Worm (Caenorhabditis elegans) whole organism, early embryonic: Measurements from ENCODE around the gene Y73C8B.9.

Source experiments
- B0310.2 ChIP-seq: sonication (generic microtip); optimal IDR thresholded peaks from 2 replicates; lab custom pipeline; 2016; ENCODE audit warnings: mild to moderate bottlenecking, missing genetic modification characterization, missing compliant biosample characterization
- F13C5.2 ChIP-seq: sonication (generic microtip); optimal IDR thresholded peaks from 2 replicates; lab custom pipeline; 2017; ENCODE audit warnings: mild to moderate bottlenecking, missing genetic modification characterization, inconsistent platforms, missing compliant biosample characterization
- aly-1 ChIP-seq: sonication (generic microtip); optimal IDR thresholded peaks from 2 replicates; lab custom pipeline; 2016; ENCODE audit warnings: missing genetic modification characterization, missing compliant biosample characterization
- ama-1 ChIP-seq: fragments of 150-350 bp; optimal IDR thresholded peaks from 2 replicates; lab custom pipeline; 2014
- ceh-13 ChIP-seq: fragments of 200-800 bp; sonication (Bioruptor generic); optimal IDR thresholded peaks from 2 replicates; lab custom pipeline; 2018; ENCODE audit warnings: mild to moderate bottlenecking, missing genetic modification characterization, missing compliant biosample characterization
- ceh-36 ChIP-seq: sonication (generic microtip); optimal IDR thresholded peaks from 2 replicates; lab custom pipeline; 2016; ENCODE audit warnings: missing genetic modification characterization, inconsistent platforms, missing compliant biosample characterization
- ets-7 ChIP-seq: sonication (generic microtip); optimal IDR thresholded peaks from 2 replicates; lab custom pipeline; 2016; ENCODE audit warnings: missing genotype, missing genetic modification characterization, missing compliant biosample characterization
- flt-1 ChIP-seq: fragments of 200-800 bp; sonication (Bioruptor generic); IDR thresholded peaks from 2 replicates; pipeline ENCODE4 v1.3.6; 2022; ENCODE audit warnings: missing genetic modification characterization, missing compliant biosample characterization
- hmbx-1 ChIP-seq: sonication (generic microtip); optimal IDR thresholded peaks from 2 replicates; lab custom pipeline; 2016; ENCODE audit warnings: mild to moderate bottlenecking, missing genetic modification characterization, missing compliant biosample characterization
- hnd-1 ChIP-seq: sonication (generic microtip); optimal IDR thresholded peaks from 2 replicates; lab custom pipeline; 2016; ENCODE audit warnings: missing genetic modification characterization, missing compliant biosample characterization
- scrt-1 ChIP-seq: fragments of 200-800 bp; sonication (Bioruptor generic); IDR thresholded peaks from 2 replicates; pipeline ENCODE4 v1.3.6; 2022; ENCODE audit warnings: missing genetic modification characterization, missing compliant biosample characterization
- tbx-11 ChIP-seq: fragments of 200-800 bp; sonication (Bioruptor generic); IDR thresholded peaks from 2 replicates; pipeline ENCODE4 v1.3.6; 2022; ENCODE audit warnings: missing genetic modification characterization, missing compliant biosample characterization
- tbx-37 ChIP-seq: fragments of 200-800 bp; sonication (Bioruptor generic); conservative IDR thresholded peaks from 2 replicates; pipeline ENCODE4 v1.3.6; 2022; ENCODE audit warnings: missing genetic modification reagents, missing genetic modification characterization, missing compliant biosample characterization
- tra-4 ChIP-seq: sonication (generic microtip); optimal IDR thresholded peaks from 2 replicates; lab custom pipeline; 2017; ENCODE audit warnings: missing genetic modification characterization, missing compliant biosample characterization

DNA sequence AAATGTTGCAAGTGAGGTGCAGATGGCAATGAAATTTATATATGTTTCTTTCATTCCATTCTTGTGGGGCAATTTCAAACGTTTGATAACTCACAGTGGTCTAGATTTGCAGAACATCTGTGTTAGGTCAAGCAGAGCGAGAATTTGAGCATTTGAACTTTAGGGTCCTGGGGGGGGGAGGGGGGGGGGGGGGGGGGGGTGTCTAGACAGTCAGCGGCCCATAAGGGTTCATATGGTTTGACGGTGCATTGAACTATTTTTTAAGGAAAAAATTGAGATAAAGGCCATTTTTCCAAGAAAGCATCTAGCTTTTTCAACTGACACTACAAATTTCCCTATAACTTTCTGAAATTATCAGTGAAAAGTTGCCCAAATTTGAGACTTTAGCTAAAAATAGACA lies 7.5 kb upstream of the Y73C8B.9 start:
- TF ChIP-seq tra-4 (tag; lab: Kevin White, UChicago) = no peak
- TF ChIP-seq ama-1 (lab: Kevin White, UChicago) = no peak
- no peak for TF ChIP-seq hnd-1 (tag; lab: Kevin White, UChicago)
- TF ChIP-seq aly-1 = no peak
- TF ChIP-seq ets-7 (tag; lab: Kevin White, UChicago) = no peak
- TF ChIP-seq ceh-36 (tag; lab: Kevin White, UChicago) = no peak
- no peak for TF ChIP-seq tbx-37
- no peak for TF ChIP-seq F13C5.2 (tag; lab: Kevin White, UChicago)
- TF ChIP-seq tbx-11 = no peak
- no peak for TF ChIP-seq B0310.2 (tag; lab: Kevin White, UChicago)
- no peak for TF ChIP-seq scrt-1 (GFP tag; lab: Robert Waterston, UW)
- TF ChIP-seq ceh-13 = no peak
- TF ChIP-seq flt-1 (GFP tag; lab: Robert Waterston, UW) = no peak
- TF ChIP-seq hmbx-1 (tag; lab: Kevin White, UChicago) = no peak
